Worm (Caenorhabditis elegans) whole organism, L1 larva: ENCODE data around the gene acdh-12.

Source experiments
- ceh-82 ChIP-seq, 3 experiments: fragments of 150-350 bp in 1 of 3; sonication (generic microtip) in 2 of 3; optimal IDR thresholded peaks; 2 replicates each; lab custom pipeline; 2014 to 2017; ENCODE audit warnings: missing biosample characterization in 3 of 3, missing genetic modification characterization in 3 of 3
- efl-1 ChIP-seq, 4 experiments: fragments of 150-350 bp; optimal IDR thresholded peaks in 3 of 4; peaks in 1 of 4; 1 replicate in 1 of 4; 2 replicates in 3 of 4; lab custom pipeline; 2014; ENCODE audit warnings: missing biosample characterization in 2 of 4, missing genetic modification characterization in 2 of 4, missing genetic modification reagents in 2 of 4
- egl-27 ChIP-seq, 2 experiments: fragments of 150-350 bp in 1 of 2; sonication (generic microtip); optimal IDR thresholded peaks; 3 replicates each; lab custom pipeline; 2017 to 2018; ENCODE audit warnings: missing biosample characterization in 2 of 2, missing genetic modification characterization in 2 of 2, missing genetic modification reagents in 2 of 2
- elt-3 ChIP-seq, 6 experiments: fragments of 150-350 bp in 1 of 6; sonication (generic microtip); optimal IDR thresholded peaks; 2 replicates each; lab custom pipeline; 2017 to 2018; ENCODE audit warnings: missing biosample characterization in 6 of 6, missing genetic modification characterization in 6 of 6, inconsistent platforms in 1 of 6
- lin-13 ChIP-seq: fragments of 150-350 bp; optimal IDR thresholded peaks from 2 replicates; lab custom pipeline; 2014; ENCODE audit warnings: missing biosample characterization, missing genetic modification reagents, missing genetic modification characterization
- lin-15B ChIP-seq: fragments of 150-350 bp; sonication (generic microtip); optimal IDR thresholded peaks from 3 replicates; lab custom pipeline; 2014; ENCODE audit warnings: missing biosample characterization, missing genetic modification characterization
- mdl-1 ChIP-seq, 2 experiments: fragments of 150-350 bp; optimal IDR thresholded peaks; 2 replicates each; lab custom pipeline; 2014 to 2017; ENCODE audit warnings: missing biosample characterization in 2 of 2, missing genetic modification characterization in 2 of 2, inconsistent platforms in 1 of 2
- nhr-237 ChIP-seq: fragments of 150-350 bp; optimal IDR thresholded peaks from 2 replicates; lab custom pipeline; 2014; ENCODE audit warnings: missing biosample characterization, missing genetic modification characterization
- nhr-28 ChIP-seq: fragments of 150-350 bp; optimal IDR thresholded peaks from 2 replicates; lab custom pipeline; 2014; ENCODE audit warnings: missing biosample characterization, missing genetic modification characterization
- nhr-77 ChIP-seq: fragments of 150-350 bp; optimal IDR thresholded peaks from 2 replicates; lab custom pipeline; 2014; ENCODE audit warnings: missing biosample characterization, missing genetic modification characterization
- nhr-85 ChIP-seq: sonication (generic microtip); peaks from one replicate; lab custom pipeline; 2016; ENCODE audit warnings: missing genetic modification characterization, inconsistent platforms, missing compliant biosample characterization
- snpc-4 ChIP-seq: fragments of 150-350 bp; optimal IDR thresholded peaks from 2 replicates; lab custom pipeline; 2014; ENCODE audit warnings: missing biosample characterization, missing genetic modification characterization
- unc-130 ChIP-seq: fragments of 150-350 bp; optimal IDR thresholded peaks from 2 replicates; lab custom pipeline; 2017; ENCODE audit warnings: missing biosample characterization, missing genetic modification characterization, inconsistent platforms
- ztf-11 ChIP-seq, 2 experiments: sonication (generic microtip); optimal IDR thresholded peaks; 2 replicates each; lab custom pipeline; 2016 to 2017; ENCODE audit warnings: missing genetic modification characterization in 2 of 2, missing biosample characterization in 1 of 2, missing compliant biosample characterization in 1 of 2

DNA sequence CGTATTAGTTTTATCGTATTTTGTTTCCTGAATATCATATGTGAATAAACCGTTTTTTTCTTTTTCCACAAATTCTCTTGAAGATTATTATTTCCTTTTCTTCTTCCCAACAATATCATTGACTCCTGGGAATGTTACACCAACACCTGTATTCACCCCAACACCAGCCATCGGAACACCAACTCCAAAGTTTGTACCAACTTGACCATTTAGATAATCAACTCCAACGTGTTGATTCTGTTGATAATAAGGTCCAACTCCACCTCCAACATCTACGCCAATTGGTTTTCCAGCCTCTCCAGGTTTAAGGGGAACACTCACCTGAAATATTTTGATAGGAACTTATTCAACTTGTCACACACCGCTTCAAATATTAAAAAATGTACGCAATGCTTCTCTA, 2.0 kb upstream of the acdh-12 start:
- no peak for TF ChIP-seq ceh-82 (tag; optimal IDR thresholded peaks at IDR 0.05; lab: Kevin White, UChicago)
- no peak for TF ChIP-seq snpc-4 (tag; lab: Kevin White, UChicago)
- TF ChIP-seq unc-130 (tag; lab: Kevin White, UChicago), result no peak
- TF ChIP-seq mdl-1 (tag; optimal IDR thresholded peaks at IDR 0.05; lab: Kevin White, UChicago), result no peak
- no peak for TF ChIP-seq efl-1 (optimal IDR thresholded peaks at IDR 0.05; lab: Kevin White, UChicago)
- no peak for TF ChIP-seq efl-1 (GFP tag; optimal IDR thresholded peaks at IDR 0.05 in 1 of 2; lab: Kevin White, UChicago)
- TF ChIP-seq nhr-77 (tag; lab: Kevin White, UChicago), result no peak
- TF ChIP-seq elt-3 (tag; optimal IDR thresholded peaks at IDR 0.05; lab: Kevin White, UChicago), result no peak
- no peak for TF ChIP-seq ztf-11 (tag; optimal IDR thresholded peaks at IDR 0.05; lab: Kevin White, UChicago)
- no peak for TF ChIP-seq egl-27 (tag; optimal IDR thresholded peaks at IDR 0.05; lab: Kevin White, UChicago)
- TF ChIP-seq nhr-237 (tag; lab: Kevin White, UChicago), result no peak
- no peak for TF ChIP-seq lin-13 (GFP tag; lab: Kevin White, UChicago)
- TF ChIP-seq nhr-28 (tag; lab: Kevin White, UChicago), result no peak
- no peak for TF ChIP-seq lin-15B (tag; lab: Kevin White, UChicago)
- TF ChIP-seq nhr-85 (tag; lab: Kevin White, UChicago), result no peak
